Worm (Caenorhabditis elegans) whole organism, L4 larva: ENCODE results near the gene Y39G8B.7.

Experiments used
- F26F4.8 ChIP-seq: fragments of 200-800 bp; sonication (Bioruptor generic); conservative IDR thresholded peaks from 2 replicates; pipeline ENCODE4 v1.3.6; 2022; ENCODE audit warnings: missing genetic modification characterization, missing compliant biosample characterization
- ZK546.5 ChIP-seq, 2 experiments: sonication (generic microtip); optimal IDR thresholded peaks; 2 replicates each; lab custom pipeline; 2017; ENCODE audit warnings: missing biosample characterization in 2 of 2, missing genetic modification characterization in 2 of 2
- ceh-62 ChIP-seq: sonication (generic microtip); optimal IDR thresholded peaks from 2 replicates; lab custom pipeline; 2017; ENCODE audit warnings: missing biosample characterization, missing genetic modification characterization
- ceh-82 ChIP-seq: sonication (generic microtip); optimal IDR thresholded peaks from 2 replicates; lab custom pipeline; 2017; ENCODE audit warnings: missing biosample characterization, missing genetic modification characterization
- hlh-11 ChIP-seq: fragments of 200-800 bp; sonication (Bioruptor generic); optimal IDR thresholded peaks from 2 replicates; lab custom pipeline; 2018; ENCODE audit warnings: mild to moderate bottlenecking, missing genetic modification characterization, missing compliant biosample characterization
- lin-13 ChIP-seq: fragments of 150-350 bp; optimal IDR thresholded peaks from 2 replicates; lab custom pipeline; 2014; ENCODE audit warnings: missing biosample characterization, missing genetic modification reagents, missing genetic modification characterization
- lin-15B ChIP-seq: fragments of 150-350 bp; sonication (generic microtip); optimal IDR thresholded peaks from 3 replicates; lab custom pipeline; 2014; ENCODE audit warnings: missing biosample characterization, missing genetic modification characterization
- nhr-10 ChIP-seq: fragments of 150-350 bp; optimal IDR thresholded peaks from 2 replicates; lab custom pipeline; 2014; ENCODE audit warnings: missing biosample characterization, missing genetic modification characterization
- nhr-237 ChIP-seq: sonication (generic microtip); optimal IDR thresholded peaks from 2 replicates; lab custom pipeline; 2017; ENCODE audit warnings: missing biosample characterization, missing genetic modification characterization
- nhr-28 ChIP-seq: fragments of 150-350 bp; optimal IDR thresholded peaks from 2 replicates; lab custom pipeline; 2014; ENCODE audit warnings: missing biosample characterization, missing genetic modification characterization
- nhr-76 ChIP-seq: fragments of 150-350 bp; optimal IDR thresholded peaks from 2 replicates; lab custom pipeline; 2014; ENCODE audit warnings: missing biosample characterization, missing genetic modification characterization
- nhr-77 ChIP-seq: fragments of 150-350 bp; optimal IDR thresholded peaks from 2 replicates; lab custom pipeline; 2014; ENCODE audit warnings: missing biosample characterization, missing genetic modification characterization
- spr-1 ChIP-seq: sonication (generic microtip); optimal IDR thresholded peaks from 2 replicates; lab custom pipeline; 2016; ENCODE audit warnings: mild to moderate bottlenecking, missing genetic modification characterization, missing compliant biosample characterization

- TF ChIP-seq lin-13 (GFP tag; lab: Kevin White, UChicago) (no peak), nhr-77 (tag; lab: Kevin White, UChicago) (no peak), hlh-11 (no peak), nhr-10 (no peak), nhr-28 (tag; lab: Kevin White, UChicago) (no peak), ZK546.5 (tag; optimal IDR thresholded peaks at IDR 0.05; lab: Kevin White, UChicago) (no peak), ceh-82 (no peak), spr-1 (tag; lab: Kevin White, UChicago) (no peak), ceh-62 (no peak), nhr-237 (tag; lab: Kevin White, UChicago) (no peak), nhr-76 (tag; lab: Kevin White, UChicago) (no peak), lin-15B (tag; lab: Kevin White, UChicago) (no peak), F26F4.8 (GFP tag; lab: Robert Waterston, UW) (no peak)
Measured at ce11 chrII:14018887-14019286, 24.1 kb upstream of the Y39G8B.7 start.
